Fruit fly (Drosophila melanogaster) whole organism, embryonic: ENCODE results near the gene CG8892.

Experiments
- Atf3 ChIP-seq: fragments of 200-800 bp; sonication (Bioruptor generic); optimal IDR thresholded peaks from 3 replicates; lab custom pipeline; 2016; ENCODE audit warnings: missing biosample characterization, missing genetic modification characterization
- BEAF-32 ChIP-seq: fragments of 200-800 bp; sonication (Bioruptor generic); optimal IDR thresholded peaks from 3 replicates; lab custom pipeline; 2017; ENCODE audit warnings: missing biosample characterization, missing genetic modification characterization, mild to moderate bottlenecking, moderate library complexity, missing genetic modification reagents
- CG11723 ChIP-seq: fragments of 200-800 bp; sonication (Bioruptor generic); optimal IDR thresholded peaks from 2 replicates; lab custom pipeline; 2017; ENCODE audit warnings: missing biosample characterization, mild to moderate bottlenecking, missing genetic modification characterization
- CG12155 ChIP-seq: fragments of 200-800 bp; sonication (Bioruptor generic); optimal IDR thresholded peaks from 3 replicates; lab custom pipeline; 2016; ENCODE audit warnings: missing biosample characterization, missing genetic modification characterization
- CG12219 ChIP-seq: fragments of 200-800 bp; sonication (Bioruptor generic); optimal IDR thresholded peaks from 3 replicates; lab custom pipeline; 2018; ENCODE audit warnings: missing biosample characterization, mild to moderate bottlenecking, missing genetic modification characterization
- CG12391 ChIP-seq: fragments of 200-800 bp; sonication (Bioruptor generic); optimal IDR thresholded peaks from 3 replicates; lab custom pipeline; 2018; ENCODE audit warnings: missing biosample characterization, mild to moderate bottlenecking, missing genetic modification characterization, moderate library complexity
- CG13296 ChIP-seq: fragments of 200-800 bp; sonication (Bioruptor generic); optimal IDR thresholded peaks from 3 replicates; lab custom pipeline; 2018; ENCODE audit warnings: missing biosample characterization, mild to moderate bottlenecking, missing genetic modification characterization
- CG1602 ChIP-seq: fragments of 200-800 bp; sonication (Bioruptor generic); optimal IDR thresholded peaks from 3 replicates; lab custom pipeline; 2016; ENCODE audit warnings: missing biosample characterization, missing genetic modification characterization
- CG17802 ChIP-seq: fragments of 200-800 bp; sonication (Bioruptor generic); optimal IDR thresholded peaks from 2 replicates; lab custom pipeline; 2018; ENCODE audit warnings: missing biosample characterization, mild to moderate bottlenecking, missing genetic modification characterization, moderate library complexity
- CG4617 ChIP-seq: fragments of 200-800 bp; sonication (Bioruptor generic); optimal IDR thresholded peaks from 3 replicates; lab custom pipeline; 2016; ENCODE audit warnings: missing biosample characterization, missing genetic modification characterization, borderline replicate concordance
- CG7357 ChIP-seq: fragments of 200-800 bp; sonication (Bioruptor generic); IDR thresholded peaks from 3 replicates; pipeline ENCODE4 v1.3.6; 2022; ENCODE audit warnings: missing biosample characterization, missing genetic modification characterization
- CG7786 ChIP-seq: fragments of 200-800 bp; sonication (Bioruptor generic); optimal IDR thresholded peaks from 2 replicates; lab custom pipeline; 2016; ENCODE audit warnings: missing biosample characterization, missing genetic modification characterization
- CG7928 ChIP-seq: fragments of 200-800 bp; sonication (Bioruptor generic); optimal IDR thresholded peaks from 2 replicates; lab custom pipeline; 2017; ENCODE audit warnings: missing biosample characterization, mild to moderate bottlenecking, missing genetic modification characterization
- CG7963 ChIP-seq: fragments of 200-800 bp; sonication (Bioruptor generic); IDR thresholded peaks from 3 replicates; pipeline ENCODE4 v1.3.6; 2022; ENCODE audit warnings: missing biosample characterization, missing genetic modification characterization; ENCODE audit not compliant: partially characterized antibody
- CG9437 ChIP-seq: fragments of 200-800 bp; sonication (Bioruptor generic); optimal IDR thresholded peaks from 2 replicates; lab custom pipeline; 2018; ENCODE audit warnings: missing biosample characterization, mild to moderate bottlenecking, missing genetic modification characterization
- CkIIα-i1 ChIP-seq: fragments of 200-800 bp; sonication (Bioruptor generic); IDR thresholded peaks from 2 replicates; pipeline ENCODE4 v1.3.6; 2022; ENCODE audit warnings: missing biosample characterization, missing genetic modification characterization
- Dip3 ChIP-seq: fragments of 200-800 bp; sonication (Bioruptor generic); optimal IDR thresholded peaks from 3 replicates; lab custom pipeline; 2016; ENCODE audit warnings: missing biosample characterization, missing genetic modification characterization
- Dref ChIP-seq: fragments of 200-800 bp; sonication (Bioruptor generic); IDR thresholded peaks from 2 replicates; pipeline ENCODE4 v1.3.6; 2022; ENCODE audit warnings: missing biosample characterization, missing genetic modification characterization
- Fer3 ChIP-seq: fragments of 200-800 bp; sonication (Bioruptor generic); optimal IDR thresholded peaks from 2 replicates; lab custom pipeline; 2018; ENCODE audit warnings: missing biosample characterization, mild to moderate bottlenecking, missing genetic modification characterization, moderate library complexity
- GATAe ChIP-seq: fragments of 200-800 bp; sonication (Bioruptor generic); conservative IDR thresholded peaks from 2 replicates; pipeline ENCODE4 v1.3.6; 2022; ENCODE audit warnings: missing biosample characterization, missing genetic modification characterization
- Hr3 ChIP-seq: fragments of 200-800 bp; sonication (Bioruptor generic); optimal IDR thresholded peaks from 3 replicates; lab custom pipeline; 2016; ENCODE audit warnings: missing biosample characterization, missing genetic modification characterization
- Hr78 ChIP-seq, 2 experiments: fragments of 200-800 bp in 1 of 2; fragments of >200 bp in 1 of 2; sonication (Bioruptor generic) in 1 of 2; optimal IDR thresholded peaks; 2 replicates each; lab custom pipeline; 2017 to 2019; ENCODE audit warnings: missing biosample characterization in 2 of 2, missing genetic modification characterization in 2 of 2, mild to moderate bottlenecking in 1 of 2, moderate library complexity in 1 of 2
- NK7.1 ChIP-seq: fragments of 200-800 bp; sonication (Bioruptor generic); optimal IDR thresholded peaks from 3 replicates; lab custom pipeline; 2016; ENCODE audit warnings: missing biosample characterization, missing genetic modification characterization
- Opbp ChIP-seq: fragments of 200-800 bp; sonication (Bioruptor generic); IDR thresholded peaks from 3 replicates; pipeline ENCODE4 v1.3.6; 2022; ENCODE audit warnings: missing biosample characterization, missing genetic modification characterization; ENCODE audit not compliant: partially characterized antibody
- Scr ChIP-seq: fragments of 200-800 bp; sonication (Bioruptor generic); IDR thresholded peaks from 2 replicates; pipeline ENCODE4 v1.3.6; 2022; ENCODE audit warnings: missing biosample characterization, missing genetic modification characterization; ENCODE audit not compliant: partially characterized antibody
- Six4 ChIP-seq: fragments of 200-800 bp; sonication (Bioruptor generic); optimal IDR thresholded peaks from 2 replicates; lab custom pipeline; 2016; ENCODE audit warnings: missing biosample characterization, missing genetic modification characterization
- Spps ChIP-seq: fragments of 200-800 bp; sonication (Bioruptor generic); optimal IDR thresholded peaks from 2 replicates; lab custom pipeline; 2018; ENCODE audit warnings: missing biosample characterization, mild to moderate bottlenecking, missing genetic modification characterization
- TFAM ChIP-seq: fragments of 200-800 bp; sonication (Bioruptor generic); optimal IDR thresholded peaks from 2 replicates; lab custom pipeline; 2017; ENCODE audit warnings: missing biosample characterization, missing genetic modification characterization, inconsistent platforms
- abd-A ChIP-seq: fragments of 200-800 bp; sonication (Bioruptor generic); optimal IDR thresholded peaks from 3 replicates; lab custom pipeline; 2019; ENCODE audit warnings: missing biosample characterization, mild to moderate bottlenecking, missing genetic modification characterization, moderate library complexity
- amos ChIP-seq: fragments of 200-800 bp; sonication (Bioruptor generic); IDR thresholded peaks from 2 replicates; pipeline ENCODE4 v1.3.6; 2022; ENCODE audit warnings: missing biosample characterization, missing genetic modification characterization; ENCODE audit not compliant: partially characterized antibody
- ash1 ChIP-seq: fragments of 200-800 bp; sonication (Bioruptor generic); optimal IDR thresholded peaks from 2 replicates; lab custom pipeline; 2018; ENCODE audit warnings: missing biosample characterization, mild to moderate bottlenecking, missing genetic modification characterization
- bbx ChIP-seq: fragments of 200-800 bp; sonication (Bioruptor generic); IDR thresholded peaks from 2 replicates; pipeline ENCODE4 v1.3.6; 2022; ENCODE audit warnings: missing biosample characterization, missing genetic modification characterization; ENCODE audit not compliant: partially characterized antibody
- cad ChIP-seq: fragments of >200 bp; optimal IDR thresholded peaks from 2 replicates; lab custom pipeline; 2017; ENCODE audit warnings: missing biosample characterization, missing genetic modification characterization
- croc ChIP-seq: fragments of 200-800 bp; sonication (Bioruptor generic); conservative IDR thresholded peaks from 3 replicates; pipeline ENCODE4 v1.3.6; 2022; ENCODE audit warnings: missing biosample characterization, missing genetic modification characterization
- danr ChIP-seq: fragments of 200-800 bp; sonication (Bioruptor generic); IDR thresholded peaks from 2 replicates; pipeline ENCODE4 v1.3.6; 2022; ENCODE audit warnings: missing biosample characterization, missing genetic modification characterization
- her ChIP-seq: fragments of 200-800 bp; sonication (Bioruptor generic); optimal IDR thresholded peaks from 2 replicates; lab custom pipeline; 2016; ENCODE audit warnings: missing biosample characterization, missing genetic modification characterization
- ind ChIP-seq: fragments of 200-800 bp; sonication (Bioruptor generic); optimal IDR thresholded peaks from 3 replicates; lab custom pipeline; 2016; ENCODE audit warnings: missing biosample characterization, missing genetic modification characterization
- lola ChIP-seq, 3 experiments: fragments of >200 bp in 2 of 3; fragments of 200-800 bp in 1 of 3; sonication (Bioruptor generic) in 1 of 3; optimal IDR thresholded peaks; 2 replicates each; lab custom pipeline; 2017 to 2019; ENCODE audit warnings: missing biosample characterization in 3 of 3, missing genetic modification characterization in 3 of 3, mild to moderate bottlenecking in 1 of 3, moderate library complexity in 1 of 3
- nau ChIP-seq: fragments of 200-800 bp; sonication (Bioruptor generic); optimal IDR thresholded peaks from 3 replicates; lab custom pipeline; 2017; ENCODE audit warnings: missing biosample characterization, mild to moderate bottlenecking, missing genetic modification characterization, missing genetic modification reagents
- nom ChIP-seq: fragments of 200-800 bp; sonication (Bioruptor generic); optimal IDR thresholded peaks from 2 replicates; lab custom pipeline; 2017; ENCODE audit warnings: missing biosample characterization, missing genetic modification characterization, mild to moderate bottlenecking, moderate library complexity, missing genetic modification reagents
- org-1 ChIP-seq: fragments of 200-800 bp; sonication (Bioruptor generic); optimal IDR thresholded peaks from 2 replicates; lab custom pipeline; 2017; ENCODE audit warnings: missing biosample characterization, missing genetic modification characterization
- peb ChIP-seq: fragments of 200-800 bp; sonication (Bioruptor generic); IDR thresholded peaks from 2 replicates; pipeline ENCODE4 v1.3.6; 2022; ENCODE audit warnings: missing biosample characterization, missing genetic modification characterization
- pfk ChIP-seq: fragments of 200-800 bp; sonication (Bioruptor generic); optimal IDR thresholded peaks from 2 replicates; lab custom pipeline; 2018; ENCODE audit warnings: missing biosample characterization, mild to moderate bottlenecking, missing genetic modification characterization, moderate library complexity
- prd ChIP-seq, 3 experiments: fragments of >200 bp in 2 of 3; fragments of 200-800 bp in 1 of 3; sonication (Bioruptor generic) in 1 of 3; optimal IDR thresholded peaks in 2 of 3; IDR thresholded peaks in 1 of 3; 2 replicates in 2 of 3; 3 replicates in 1 of 3; pipeline versions ENCODE4 v1.3.6 to Lab custom; 2017 to 2022; ENCODE audit warnings: missing biosample characterization in 1 of 3, missing genetic modification characterization in 1 of 3
- pros ChIP-seq: fragments of 200-800 bp; sonication (Bioruptor generic); optimal IDR thresholded peaks from 3 replicates; lab custom pipeline; 2019; ENCODE audit warnings: missing biosample characterization, mild to moderate bottlenecking, missing genetic modification characterization, moderate library complexity
- rib ChIP-seq: fragments of 200-800 bp; sonication (Bioruptor generic); IDR thresholded peaks from 2 replicates; pipeline ENCODE4 v1.3.6; 2022; ENCODE audit warnings: missing biosample characterization, missing genetic modification characterization
- sug ChIP-seq: fragments of 200-800 bp; optimal IDR thresholded peaks from 2 replicates; lab custom pipeline; 2019; ENCODE audit warnings: missing biosample characterization, mild to moderate bottlenecking, missing genetic modification characterization, moderate library complexity
- usp ChIP-seq: fragments of >200 bp; optimal IDR thresholded peaks from 2 replicates; lab custom pipeline; 2017; ENCODE audit warnings: missing biosample characterization, missing genetic modification characterization
- wor ChIP-seq: fragments of 200-800 bp; sonication (Bioruptor generic); IDR thresholded peaks from 2 replicates; pipeline ENCODE4 v1.3.6; 2022; ENCODE audit warnings: missing biosample characterization, missing genetic modification characterization

Gene CG8892

dm6 chr2L:4945300-4945699 lies 36.1 kb downstream of the CG8892 start, which contains the start of the genes mRpL24 and betaggt-I (continued):
- peak; percentile 64; the same call in 1 of the 2 replicates for TF ChIP-seq CkIIα-i1 (GFP tag; lab: Robert Waterston, UW)
- TF ChIP-seq ash1 (GFP tag; lab: Kevin White, UChicago), result peak; percentile 25
- TF ChIP-seq GATAe (GFP tag; lab: Robert Waterston, UW), result peak; percentile 90
- peak; percentile 90 for TF ChIP-seq danr
- peak; percentile 94 for TF ChIP-seq ind (GFP tag; lab: Kevin White, UChicago)
- TF ChIP-seq Dref (GFP tag; lab: Robert Waterston, UW), result peak; percentile 40
- peak; percentile 96 for TF ChIP-seq sug (tag; lab: Kevin White, UChicago)
- peak; percentile 89 for TF ChIP-seq Dip3 (GFP tag; lab: Kevin White, UChicago)
- TF ChIP-seq CG17802 (tag; lab: Kevin White, UChicago), result peak; percentile 84
- TF ChIP-seq CG7963 (GFP tag; lab: Robert Waterston, UW), result no peak
- peak in 1 of 3 experiments; percentile 96 for TF ChIP-seq lola (GFP tag; optimal IDR thresholded peaks at IDR 0.05; lab: Kevin White, UChicago)
- peak; percentile 88 for TF ChIP-seq CG12219 (GFP tag; lab: Kevin White, UChicago)
- TF ChIP-seq croc (GFP tag; lab: Robert Waterston, UW), result peak; percentile 93
- TF ChIP-seq nau, result no peak
- TF ChIP-seq Hr3 (GFP tag; lab: Kevin White, UChicago), result peak; percentile 96
- peak; percentile 94 for TF ChIP-seq Spps
- peak; percentile 95 for TF ChIP-seq CG13296 (GFP tag; lab: Kevin White, UChicago)
- TF ChIP-seq her (GFP tag; lab: Kevin White, UChicago), result peak; percentile 40
- peak; percentile 96 for TF ChIP-seq CG1602 (GFP tag; lab: Kevin White, UChicago)
- TF ChIP-seq NK7.1 (GFP tag; lab: Kevin White, UChicago), result peak; percentile 35
- TF ChIP-seq CG9437, result peak; percentile 87
- TF ChIP-seq abd-A, result no peak
- peak; percentile 29 for TF ChIP-seq pros (GFP tag; lab: Kevin White, UChicago)
- TF ChIP-seq prd (optimal IDR thresholded peaks at IDR 0.05; lab: Kevin White, UChicago), result no peak
- TF ChIP-seq prd (GFP tag; IDR thresholded peaks at IDR 0.05; lab: Robert Waterston, UW), result peak; percentile 97
- TF ChIP-seq CG4617 (GFP tag; lab: Kevin White, UChicago), result peak; percentile 97
- peak; percentile 69 for TF ChIP-seq Atf3 (GFP tag; lab: Kevin White, UChicago)
- TF ChIP-seq CG11723 (GFP tag; lab: Kevin White, UChicago), result no peak
- peak; percentile 88 for TF ChIP-seq nom (GFP tag; lab: Kevin White, UChicago)
- TF ChIP-seq BEAF-32 (GFP tag; lab: Kevin White, UChicago), result peak; percentile 39
- TF ChIP-seq TFAM (GFP tag; lab: Kevin White, UChicago), result peak; percentile 53
- peak; percentile 98 for TF ChIP-seq Fer3 (tag; lab: Kevin White, UChicago)
- TF ChIP-seq usp (GFP tag; lab: Kevin White, UChicago), result no peak
- peak; percentile 86 for TF ChIP-seq org-1
- peak; percentile 92 for TF ChIP-seq rib (GFP tag; lab: Robert Waterston, UW)
- TF ChIP-seq Hr78 (GFP tag; optimal IDR thresholded peaks at IDR 0.05; lab: Kevin White, UChicago), result no peak
- peak; percentile 72 for TF ChIP-seq CG7786 (GFP tag; lab: Kevin White, UChicago)
- no peak for TF ChIP-seq bbx (GFP tag; lab: Robert Waterston, UW)
- peak; percentile 44 for TF ChIP-seq pfk (GFP tag; lab: Kevin White, UChicago)
- peak; percentile 92 for TF ChIP-seq Six4 (GFP tag; lab: Kevin White, UChicago)
- peak; percentile 89 for TF ChIP-seq peb (GFP tag; lab: Robert Waterston, UW)
- peak; percentile 77 for TF ChIP-seq CG7928 (GFP tag; lab: Kevin White, UChicago)
- TF ChIP-seq cad (GFP tag; lab: Kevin White, UChicago), result no peak
- TF ChIP-seq CG12155 (GFP tag; lab: Kevin White, UChicago), result peak; percentile 94
- TF ChIP-seq amos, result no peak
- TF ChIP-seq CG12391 (tag; lab: Kevin White, UChicago), result peak; percentile 99
- peak; percentile 93 for TF ChIP-seq wor (GFP tag; lab: Robert Waterston, UW)
- TF ChIP-seq Opbp (GFP tag; lab: Robert Waterston, UW), result no peak
- no peak; the same call in 1 of the 2 replicates for TF ChIP-seq Scr
- TF ChIP-seq CG7357, result peak; percentile 86
